Worm (Caenorhabditis elegans): ENCODE results near the gene ric-7.
A peak's percentile ranks its signal among the peaks of the same experiment; 100 is the strongest.

The ric-7 gene

DNA sequence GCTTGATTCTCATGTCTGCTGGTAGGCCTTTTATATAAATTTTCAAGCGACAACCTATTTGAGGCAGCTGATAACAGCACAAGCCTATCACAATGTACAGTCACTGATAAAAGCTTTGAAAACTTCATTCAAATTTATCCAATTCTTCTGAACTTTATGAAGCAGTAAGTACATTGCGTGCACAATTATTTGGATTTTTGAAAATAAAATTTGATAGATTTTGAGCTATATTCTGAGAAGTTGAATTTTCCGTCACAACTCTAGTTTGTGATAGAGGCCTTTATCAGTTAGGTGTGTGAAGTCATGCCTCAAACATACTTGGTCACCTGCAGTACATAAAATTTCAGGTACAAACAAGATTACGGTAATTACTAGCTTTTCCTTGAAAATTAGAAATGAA is 12.9 kb upstream of the ric-7 start, which contains the start of the genes mtl-2 and T08G5.1:
Gene mtl-2 (minus strand): TSS at position 34 of the 400 bp plus-strand sequence.
Gene T08G5.1 (plus strand): TSS at position 127 of the 400 bp plus-strand sequence.
- TF ChIP-seq Y22D7AL.16 (tag; optimal IDR thresholded peaks at IDR 0.05) (no peak), elt-2 (tag; optimal IDR thresholded peaks at IDR 0.05) (peak; percentile 49)

- TF ChIP-seq K02D7.2 (tag; optimal IDR thresholded peaks at IDR 0.05) (no peak), ceh-9 (tag; optimal IDR thresholded peaks at IDR 0.05) (no peak)
Observed at ce11 chrV:14017476-14017875, 11.8 kb upstream of the ric-7 start, which contains the start of gene srh-308. TSS of gene srh-308 (minus strand) at chrV:14017576.

DNA sequence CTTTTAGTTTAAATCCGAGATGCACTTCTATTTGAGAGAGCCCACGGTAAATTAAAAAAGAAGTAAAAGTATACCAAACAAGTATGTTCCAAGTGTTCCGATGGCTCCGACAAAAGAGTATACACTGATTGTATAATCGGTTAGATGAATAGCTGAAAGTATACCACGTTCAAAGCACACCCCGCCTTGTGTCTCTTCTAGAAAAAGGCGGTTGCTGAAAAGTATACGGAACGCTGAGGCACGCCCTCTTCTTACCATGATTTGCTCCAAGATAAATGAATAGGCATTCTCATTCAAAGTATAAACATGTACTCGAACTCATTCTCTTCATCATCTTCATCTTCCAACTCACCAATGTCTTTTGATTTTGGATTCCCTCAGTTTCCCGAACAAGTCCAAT is 8.7 kb upstream of the ric-7 start, which contains the start of gene end-3:
Gene end-3 (plus strand): TSS at position 301 of the 400 bp plus-strand sequence.
- TF ChIP-seq nfya-1 (tag; optimal IDR thresholded peaks at IDR 0.05), result no peak
- TF ChIP-seq lim-6 (tag; optimal IDR thresholded peaks at IDR 0.05), result no peak
- no peak for TF ChIP-seq Y22D7AL.16 (tag; optimal IDR thresholded peaks at IDR 0.05)
- no peak for TF ChIP-seq lin-11 (tag; optimal IDR thresholded peaks at IDR 0.05)
- no peak for TF ChIP-seq ceh-18 (tag; optimal IDR thresholded peaks at IDR 0.05)
- no peak for TF ChIP-seq hlh-30 (tag; optimal IDR thresholded peaks at IDR 0.05; ENCODE audit: insufficient read depth)
- TF ChIP-seq elt-2 (tag; optimal IDR thresholded peaks at IDR 0.05), result no peak
- TF ChIP-seq elt-4 (tag; optimal IDR thresholded peaks at IDR 0.05), result no peak
- no peak for TF ChIP-seq pha-4 (tag; optimal IDR thresholded peaks at IDR 0.05)
- TF ChIP-seq ref-2 (tag; optimal IDR thresholded peaks at IDR 0.05), result no peak
- no peak for TF ChIP-seq fkh-10 (GFP tag; optimal IDR thresholded peaks at IDR 0.05)
- no peak for TF ChIP-seq ttx-3 (tag; optimal IDR thresholded peaks at IDR 0.05)
- TF ChIP-seq ceh-31 (tag; optimal IDR thresholded peaks at IDR 0.05), result no peak
- no peak for TF ChIP-seq ceh-9 (tag; optimal IDR thresholded peaks at IDR 0.05)
- no peak for TF ChIP-seq fax-1 (tag; optimal IDR thresholded peaks at IDR 0.05)
- TF ChIP-seq odd-2 (tag; optimal IDR thresholded peaks at IDR 0.05), result no peak
- no peak for TF ChIP-seq unc-3 (GFP tag; conservative IDR thresholded peaks at IDR 0.05)
- no peak for TF ChIP-seq unc-3 (tag; optimal IDR thresholded peaks at IDR 0.05)
- TF ChIP-seq pqm-1 (tag; optimal IDR thresholded peaks at IDR 0.05), result no peak

DNA sequence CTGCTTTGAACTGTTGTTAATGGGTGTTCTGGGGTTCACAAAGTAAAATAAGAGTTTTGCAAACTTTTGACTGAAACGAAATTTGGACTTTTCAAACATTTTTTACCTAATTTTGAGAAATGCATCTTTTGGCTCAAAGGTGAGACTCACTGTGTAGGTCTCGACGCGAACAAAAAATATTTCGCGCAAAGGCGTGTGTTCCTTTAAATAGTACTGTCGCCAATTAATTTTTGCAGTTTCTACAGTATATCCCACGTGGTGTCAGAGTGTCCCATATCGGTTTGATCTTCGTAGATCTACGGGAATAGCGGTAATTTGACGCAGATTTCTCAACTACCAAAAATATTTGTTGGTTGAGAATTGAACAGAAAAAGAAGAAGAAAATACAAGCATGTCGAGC is 7.9 kb upstream of the ric-7 start:
- TF ChIP-seq lin-11 (tag; optimal IDR thresholded peaks at IDR 0.05), result no peak
- no peak for TF ChIP-seq hlh-15 (tag; optimal IDR thresholded peaks at IDR 0.05)
- no peak for TF ChIP-seq ceh-18 (tag; optimal IDR thresholded peaks at IDR 0.05)
- no peak for TF ChIP-seq odd-2 (tag; optimal IDR thresholded peaks at IDR 0.05)
- TF ChIP-seq dmd-4 (tag; optimal IDR thresholded peaks at IDR 0.05; ENCODE audit: borderline replicate concordance), result no peak
- TF ChIP-seq unc-3 (GFP tag; conservative IDR thresholded peaks at IDR 0.05), result no peak
- no peak for TF ChIP-seq unc-3 (tag; optimal IDR thresholded peaks at IDR 0.05)
- TF ChIP-seq ama-1 (optimal IDR thresholded peaks at IDR 0.05), result no peak
- no peak for TF ChIP-seq pat-9 (tag; optimal IDR thresholded peaks at IDR 0.05)
- TF ChIP-seq ceh-34 (tag; optimal IDR thresholded peaks at IDR 0.05), result no peak
- TF ChIP-seq dve-1 (tag; optimal IDR thresholded peaks at IDR 0.05), result no peak
- no peak for TF ChIP-seq pha-4 (tag; optimal IDR thresholded peaks at IDR 0.05)
- TF ChIP-seq hlh-6 (tag; optimal IDR thresholded peaks at IDR 0.05), result no peak
- TF ChIP-seq elt-2 (tag; optimal IDR thresholded peaks at IDR 0.05), result no peak
- TF ChIP-seq nhr-11 (tag; optimal IDR thresholded peaks at IDR 0.05), result no peak

DNA sequence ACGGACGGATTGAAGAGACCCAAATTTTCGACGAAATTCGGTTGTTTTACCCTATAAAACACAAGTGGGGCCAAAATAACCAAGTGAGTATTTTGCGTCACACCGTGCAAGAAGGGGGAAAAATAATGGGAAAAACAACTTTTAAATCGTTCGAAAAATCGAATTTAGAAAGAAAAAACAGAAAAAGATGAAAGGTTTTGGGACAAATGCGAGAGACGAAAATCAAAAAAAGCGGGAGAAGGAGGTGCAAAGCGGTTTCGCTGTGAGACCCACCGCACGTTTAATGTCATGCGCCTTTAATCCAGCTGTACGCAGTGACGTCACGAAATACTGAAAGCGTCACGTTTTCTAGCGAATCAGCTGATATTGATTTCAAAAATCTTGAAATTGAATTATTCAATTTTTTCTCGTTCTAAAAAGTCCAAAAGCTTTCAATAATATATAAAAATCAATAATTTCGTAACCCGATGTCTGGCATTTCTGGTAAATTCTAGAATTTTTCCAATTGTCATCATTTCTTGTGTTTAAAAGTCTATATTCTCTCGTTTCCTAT is 6.4 kb upstream of the ric-7 start, which contains the start of the genes ddx-17 and aip-1:
Gene ddx-17 (minus strand): TSS at position 51 of the 553 bp plus-strand sequence.
Gene aip-1 (plus strand): TSS at position 332 of the 553 bp plus-strand sequence.
- no peak for TF ChIP-seq pax-1 (tag; optimal IDR thresholded peaks at IDR 0.05)
- no peak for TF ChIP-seq elt-4 (tag; optimal IDR thresholded peaks at IDR 0.05)
- TF ChIP-seq elt-2 (tag; optimal IDR thresholded peaks at IDR 0.05), result no peak
- no peak for TF ChIP-seq nhr-11 (tag; optimal IDR thresholded peaks at IDR 0.05)
- no peak for TF ChIP-seq dve-1 (tag; optimal IDR thresholded peaks at IDR 0.05)
- peak; percentile 85 for TF ChIP-seq hlh-30 (tag; optimal IDR thresholded peaks at IDR 0.05; ENCODE audit: insufficient read depth)
- no peak for TF ChIP-seq pros-1 (tag; optimal IDR thresholded peaks at IDR 0.05)
- no peak for TF ChIP-seq pag-3 (tag; optimal IDR thresholded peaks at IDR 0.05; ENCODE audit: borderline replicate concordance)
- no peak for TF ChIP-seq fkh-10 (GFP tag; optimal IDR thresholded peaks at IDR 0.05)
- TF ChIP-seq K02D7.2 (tag; optimal IDR thresholded peaks at IDR 0.05), result no peak
- no peak for TF ChIP-seq ama-1 (optimal IDR thresholded peaks at IDR 0.05)
- TF ChIP-seq ceh-30 (tag; optimal IDR thresholded peaks at IDR 0.05), result peak; percentile 26
- no peak for TF ChIP-seq F13H6.1 (tag; optimal IDR thresholded peaks at IDR 0.05)
- no peak for TF ChIP-seq hlh-15 (tag; optimal IDR thresholded peaks at IDR 0.05)
- TF ChIP-seq ceh-24 (tag; optimal IDR thresholded peaks at IDR 0.05), result no peak
- TF ChIP-seq C08G9.2 (tag; optimal IDR thresholded peaks at IDR 0.05), result no peak
- TF ChIP-seq gmeb-2 (tag; optimal IDR thresholded peaks at IDR 0.05), result no peak
- no peak for TF ChIP-seq fkh-6 (tag; optimal IDR thresholded peaks at IDR 0.05)
- TF ChIP-seq ceh-19 (GFP tag; optimal IDR thresholded peaks at IDR 0.05), result no peak
- TF ChIP-seq lim-6 (tag; optimal IDR thresholded peaks at IDR 0.05), result no peak
- no peak for TF ChIP-seq sdc-2 (tag; optimal IDR thresholded peaks at IDR 0.05)
- peak; percentile 32 for TF ChIP-seq nfya-1 (tag; optimal IDR thresholded peaks at IDR 0.05)
- TF ChIP-seq unc-42 (tag; optimal IDR thresholded peaks at IDR 0.05), result peak; percentile 36
- peak; percentile 60 for TF ChIP-seq ceh-31 (tag; optimal IDR thresholded peaks at IDR 0.05)
- TF ChIP-seq ceh-45 (GFP tag; IDR thresholded peaks at IDR 0.05), result no peak
- TF ChIP-seq pha-4 (tag; optimal IDR thresholded peaks at IDR 0.05), result no peak
- no peak for TF ChIP-seq hlh-6 (tag; optimal IDR thresholded peaks at IDR 0.05)
- TF ChIP-seq ets-4 (tag; optimal IDR thresholded peaks at IDR 0.05), result no peak

Data from whole organism, late embryonic.